Worm (Caenorhabditis elegans): ENCODE data around the gene srb-5.

ce11 chrII:5177902-5178301 lies 14.7 kb upstream of the srb-5 start, which contains the start of gene C27D6.12:
- TF ChIP-seq ceh-19 (GFP tag; optimal IDR thresholded peaks at IDR 0.05) (no peak), unc-86 (tag; optimal IDR thresholded peaks at IDR 0.05) (no peak), dmd-4 (tag; optimal IDR thresholded peaks at IDR 0.05; ENCODE audit: borderline replicate concordance) (no peak), nhr-11 (tag; optimal IDR thresholded peaks at IDR 0.05) (no peak), lin-11 (tag; optimal IDR thresholded peaks at IDR 0.05) (no peak), ceh-22 (tag; optimal IDR thresholded peaks at IDR 0.05) (no peak), npax-4 (tag; optimal IDR thresholded peaks at IDR 0.05) (no peak), ztf-16 (tag; optimal IDR thresholded peaks at IDR 0.05) (no peak)

Measured in whole organism, late embryonic.